Worm (Caenorhabditis elegans): ENCODE data around the gene Y49E10.30.

Gene Y49E10.30

ce11 chrIII:12428264-12428627, 41.5 kb downstream of the Y49E10.30 start:
- TF ChIP-seq dpl-1 (GFP tag; optimal IDR thresholded peaks at IDR 0.05) (peak; percentile 26), snpc-4 (GFP tag; optimal IDR thresholded peaks at IDR 0.05) (peak; percentile 12), snpc-4 (tag; optimal IDR thresholded peaks at IDR 0.05) (no peak), atf-7 (tag; optimal IDR thresholded peaks at IDR 0.05) (no peak)

ce11 chrIII:12428799-12429351, 42.2 kb downstream of the Y49E10.30 start:
- TF ChIP-seq nfyb-1 (GFP tag; IDR thresholded peaks at IDR 0.05) (0 out of 2 replicates have a peak, but pooled peaks have one; percentile 20), madf-8 (GFP tag; conservative IDR thresholded peaks at IDR 0.05) (peak; percentile 25; the same call in 1 of the 2 replicates), ekl-4 (GFP tag; IDR thresholded peaks at IDR 0.05) (no peak), ztf-26 (tag; optimal IDR thresholded peaks at IDR 0.05) (no peak), ztf-22 (GFP tag; optimal IDR thresholded peaks at IDR 0.05) (no peak), mes-4 (tag; optimal IDR thresholded peaks at IDR 0.05) (no peak), lir-1 (GFP tag; conservative IDR thresholded peaks at IDR 0.05) (no peak), ama-1 (optimal IDR thresholded peaks at IDR 0.05) (no peak), ama-1 (GFP tag; optimal IDR thresholded peaks at IDR 0.05) (peak in 1 of 2 experiments; percentile 9), sea-2 (GFP tag; IDR thresholded peaks at IDR 0.05) (no peak), lin-54 (GFP tag; optimal IDR thresholded peaks at IDR 0.05) (peak; percentile 42), B0261.1 (tag; optimal IDR thresholded peaks at IDR 0.05) (no peak), tbx-9 (tag; optimal IDR thresholded peaks at IDR 0.05; ENCODE audit: borderline replicate concordance) (no peak), hrde-1 (tag; optimal IDR thresholded peaks at IDR 0.05; ENCODE audit: borderline replicate concordance) (peak; percentile 20), ztf-25 (GFP tag; IDR thresholded peaks at IDR 0.05) (peak; percentile 28; the same call in 1 of the 2 replicates), snpc-4 (GFP tag; optimal IDR thresholded peaks at IDR 0.05) (no peak), snpc-4 (tag; optimal IDR thresholded peaks at IDR 0.05) (no peak), unc-130 (GFP tag; optimal IDR thresholded peaks at IDR 0.05) (peak; percentile 4), K12H6.12 (tag; optimal IDR thresholded peaks at IDR 0.05) (no peak), F23B12.7 (tag; optimal IDR thresholded peaks at IDR 0.05; ENCODE audit: insufficient read depth) (no peak), Y95B8A.8 (GFP tag; IDR thresholded peaks at IDR 0.05) (peak; percentile 67), pha-4 (tag; optimal IDR thresholded peaks at IDR 0.05) (no peak), snpc-1.1 (tag; optimal IDR thresholded peaks at IDR 0.05; ENCODE audit: insufficient read depth) (no peak), mel-28 (tag; optimal IDR thresholded peaks at IDR 0.05; ENCODE audit: borderline replicate concordance) (no peak), dpl-1 (GFP tag; optimal IDR thresholded peaks at IDR 0.05) (no peak), hsf-1 (GFP tag; IDR thresholded peaks at IDR 0.05) (0 out of 2 replicates have a peak, but pooled peaks have one; percentile 24), hmg-20 (GFP tag; IDR thresholded peaks at IDR 0.05) (no peak), F33H1.4 (GFP tag; IDR thresholded peaks at IDR 0.05) (no peak; the same call in 1 of the 2 replicates), lin-40 (tag; optimal IDR thresholded peaks at IDR 0.05) (no peak), rpc-1 (optimal IDR thresholded peaks at IDR 0.05) (no peak), rpc-1 (tag; optimal IDR thresholded peaks at IDR 0.05) (no peak), F10E7.11 (tag; optimal IDR thresholded peaks at IDR 0.05) (peak; percentile 13), Y53F4B.3 (GFP tag; IDR thresholded peaks at IDR 0.05) (no peak), pbrm-1 (GFP tag; IDR thresholded peaks at IDR 0.05) (no peak), lin-35 (GFP tag; optimal IDR thresholded peaks at IDR 0.05) (peak in 1 of 3 experiments; percentile 26), mcd-1 (GFP tag; IDR thresholded peaks at IDR 0.05) (peak; percentile 35; the same call in 1 of the 2 replicates), rcor-1 (GFP tag; IDR thresholded peaks at IDR 0.05) (no peak), Y67H2A.10 (GFP tag; conservative IDR thresholded peaks at IDR 0.05) (no peak), hmg-1.2 (GFP tag; IDR thresholded peaks at IDR 0.05) (no peak), ZK185.1 (tag; optimal IDR thresholded peaks at IDR 0.05; ENCODE audit: poor library complexity, severe bottlenecking) (no peak), ceh-27 (GFP tag; optimal IDR thresholded peaks at IDR 0.05) (no peak), F49E8.2 (tag; optimal IDR thresholded peaks at IDR 0.05; ENCODE audit: insufficient read depth) (peak; percentile 86), attf-3 (GFP tag; conservative IDR thresholded peaks at IDR 0.05) (no peak), lsy-27 (tag; optimal IDR thresholded peaks at IDR 0.05; ENCODE audit: borderline replicate concordance, insufficient read depth) (no peak), tbp1 (GFP tag; optimal IDR thresholded peaks at IDR 0.05) (peak; percentile 41)
